Fruit fly (Drosophila melanogaster): ENCODE results near the gene Zmynd8.

Zmynd8 gene

DNA sequence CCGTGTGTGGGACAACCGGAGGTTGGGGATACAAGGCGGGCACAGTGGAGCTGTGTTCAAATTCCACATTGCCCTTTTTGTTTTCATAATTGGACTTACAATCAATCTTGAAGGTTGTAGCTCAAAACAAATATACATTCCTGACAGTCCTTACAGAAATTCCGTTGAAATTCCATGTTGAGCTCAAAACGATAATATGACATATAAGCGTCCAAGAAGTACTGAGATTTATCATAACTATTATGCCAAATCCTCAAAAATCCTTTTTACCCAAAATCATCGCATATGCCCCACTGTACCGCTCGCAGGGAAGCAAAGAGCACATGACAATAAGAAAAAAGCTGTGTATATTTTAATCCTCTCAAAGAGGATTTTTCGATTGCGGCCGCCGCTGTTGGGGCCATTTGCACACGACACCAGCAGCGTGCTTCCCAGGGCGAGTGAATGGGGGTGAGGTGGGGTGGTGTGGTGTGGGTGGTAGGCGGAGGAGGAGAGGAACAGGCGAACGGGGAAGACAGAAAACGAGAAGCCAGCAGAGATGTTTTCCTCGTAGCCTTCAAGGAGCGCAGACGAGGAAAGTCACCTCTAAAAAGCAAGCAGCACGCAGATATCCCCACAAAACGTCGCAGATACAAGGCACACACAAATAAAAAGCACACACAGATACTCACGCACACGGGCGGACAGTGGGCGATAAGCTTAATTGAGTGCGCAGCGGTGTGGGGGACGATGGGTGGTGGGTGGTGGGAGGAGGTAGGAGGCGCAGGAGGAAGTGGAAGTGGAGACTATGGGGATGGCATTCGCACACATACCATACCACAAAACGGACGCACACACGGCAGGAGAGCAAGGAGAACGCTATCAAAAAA lies 48.3 kb downstream of the Zmynd8 start (continued):
- TF ChIP-seq CG14860 (GFP tag; IDR thresholded peaks at IDR 0.05; ENCODE audit: partially characterized antibody) (no peak), CG4617 (GFP tag; optimal IDR thresholded peaks at IDR 0.05; ENCODE audit: borderline replicate concordance) (no peak), CG43689 (GFP tag; IDR thresholded peaks at IDR 0.05) (no peak), vfl (GFP tag; optimal IDR thresholded peaks at IDR 0.05) (peak; percentile 34), pan (optimal IDR thresholded peaks at IDR 0.05) (no peak), pan (GFP tag; optimal IDR thresholded peaks at IDR 0.05 in 1 of 2, IDR thresholded peaks at IDR 0.05 in 1 of 2) (peak in 1 of 2 experiments; percentile 60), CHES-1-like (GFP tag; optimal IDR thresholded peaks at IDR 0.05) (peak; percentile 36), CG31441 (GFP tag; IDR thresholded peaks at IDR 0.05) (peak; percentile 42), CG13287 (GFP tag; IDR thresholded peaks at IDR 0.05; ENCODE audit: partially characterized antibody) (no peak), pb (GFP tag; optimal IDR thresholded peaks at IDR 0.05) (peak; percentile 52), Awh (GFP tag; IDR thresholded peaks at IDR 0.05) (no peak), NFAT (GFP tag; IDR thresholded peaks at IDR 0.05) (no peak), Xbp1 (GFP tag; optimal IDR thresholded peaks at IDR 0.05) (peak; percentile 59), org-1 (GFP tag; optimal IDR thresholded peaks at IDR 0.05) (peak; percentile 75), HLH3B (GFP tag; IDR thresholded peaks at IDR 0.05) (peak; percentile 60; the same call in 1 of the 2 replicates), hbn (GFP tag; IDR thresholded peaks at IDR 0.05; ENCODE audit: partially characterized antibody) (no peak), CG3838 (GFP tag; optimal IDR thresholded peaks at IDR 0.05) (no peak), CG17385 (GFP tag; optimal IDR thresholded peaks at IDR 0.05) (peak; percentile 41), run (tag; optimal IDR thresholded peaks at IDR 0.05) (no peak), yki (optimal IDR thresholded peaks at IDR 0.05) (no peak), ken (GFP tag; IDR thresholded peaks at IDR 0.05) (0 out of 3 replicates have a peak, but pooled peaks have one; percentile 37), CG4424 (GFP tag; optimal IDR thresholded peaks at IDR 0.05) (peak; percentile 34), oc (tag; optimal IDR thresholded peaks at IDR 0.05) (peak; percentile 31), Rx (GFP tag; IDR thresholded peaks at IDR 0.05) (no peak), CG17912 (GFP tag; optimal IDR thresholded peaks at IDR 0.05) (no peak), Deaf1 (tag; optimal IDR thresholded peaks at IDR 0.05) (no peak), lov (optimal IDR thresholded peaks at IDR 0.05) (no peak), lov (GFP tag; IDR thresholded peaks at IDR 0.05) (no peak), CG34376 (GFP tag; optimal IDR thresholded peaks at IDR 0.05) (peak; percentile 29), Tbp (GFP tag; optimal IDR thresholded peaks at IDR 0.05) (no peak), chinmo (GFP tag; IDR thresholded peaks at IDR 0.05; ENCODE audit: partially characterized antibody) (0 out of 4 replicates have a peak, but pooled peaks have one; percentile 40), CG5245 (GFP tag; optimal IDR thresholded peaks at IDR 0.05) (no peak), dm (GFP tag; optimal IDR thresholded peaks at IDR 0.05) (no peak), Usf (GFP tag; optimal IDR thresholded peaks at IDR 0.05) (no peak), H2.0 (GFP tag; IDR thresholded peaks at IDR 0.05) (peak; percentile 46), CG10267 (tag; optimal IDR thresholded peaks at IDR 0.05) (peak; percentile 11), ftz-f1 (GFP tag; optimal IDR thresholded peaks at IDR 0.05) (no peak), kah (GFP tag; optimal IDR thresholded peaks at IDR 0.05) (no peak), Gug (GFP tag; IDR thresholded peaks at IDR 0.05) (peak; percentile 52; the same call in 2 of the 4 replicates), btn (GFP tag; optimal IDR thresholded peaks at IDR 0.05) (no peak), Hr51 (GFP tag; optimal IDR thresholded peaks at IDR 0.05) (peak; percentile 26 to 79), jigr1 (GFP tag; IDR thresholded peaks at IDR 0.05) (peak; percentile 43; the same call in 2 of the 3 replicates), CG17186 (GFP tag; optimal IDR thresholded peaks at IDR 0.05) (no peak), az2 (GFP tag; optimal IDR thresholded peaks at IDR 0.05) (peak; percentile 50), cad (GFP tag; optimal IDR thresholded peaks at IDR 0.05) (no peak), Xrp1 (GFP tag; IDR thresholded peaks at IDR 0.05) (peak; percentile 64), CG14014 (GFP tag; IDR thresholded peaks at IDR 0.05) (peak; percentile 54; the same call in 1 of the 2 replicates), eve (GFP tag; optimal IDR thresholded peaks at IDR 0.05) (no peak), usp (GFP tag; optimal IDR thresholded peaks at IDR 0.05) (no peak), Chrac-16 (GFP tag; optimal IDR thresholded peaks at IDR 0.05) (peak; percentile 23)

Data from whole organism, embryonic.